Worm (Caenorhabditis elegans): Measurements from ENCODE around the gene abcf-2.

abcf-2 gene

ce11 chrIII:13462138-13462634 lies at the start of gene abcf-2, which contains the start of gene T27E9.2:
TSS of gene abcf-2 (minus strand) at chrIII:13462238.
TSS of gene T27E9.2 (minus strand) at chrIII:13462584.
- TF ChIP-seq elt-2 (tag; optimal IDR thresholded peaks at IDR 0.05) (no peak), hlh-6 (tag; optimal IDR thresholded peaks at IDR 0.05) (no peak), madf-2 (tag; optimal IDR thresholded peaks at IDR 0.05) (no peak), ceh-2 (tag; optimal IDR thresholded peaks at IDR 0.05) (no peak), pat-9 (tag; optimal IDR thresholded peaks at IDR 0.05) (no peak), ceh-34 (tag; optimal IDR thresholded peaks at IDR 0.05) (no peak), ref-2 (tag; optimal IDR thresholded peaks at IDR 0.05) (no peak), ceh-19 (GFP tag; optimal IDR thresholded peaks at IDR 0.05) (no peak), K09A11.1 (tag; optimal IDR thresholded peaks at IDR 0.05; ENCODE audit: insufficient read depth) (no peak), ceh-30 (tag; optimal IDR thresholded peaks at IDR 0.05) (no peak), ztf-16 (tag; optimal IDR thresholded peaks at IDR 0.05) (no peak), fkh-10 (GFP tag; optimal IDR thresholded peaks at IDR 0.05) (no peak), F13H6.1 (tag; optimal IDR thresholded peaks at IDR 0.05) (no peak), gmeb-2 (tag; optimal IDR thresholded peaks at IDR 0.05) (no peak)

- TF ChIP-seq sdc-2 (tag; optimal IDR thresholded peaks at IDR 0.05), result no peak
- no peak for TF ChIP-seq sox-2 (GFP tag; IDR thresholded peaks at IDR 0.05)
- TF ChIP-seq ceh-14 (tag; optimal IDR thresholded peaks at IDR 0.05), result no peak
- TF ChIP-seq ceh-9 (tag; optimal IDR thresholded peaks at IDR 0.05), result no peak
- TF ChIP-seq che-1 (tag; optimal IDR thresholded peaks at IDR 0.05), result no peak
- TF ChIP-seq hlh-13 (GFP tag; optimal IDR thresholded peaks at IDR 0.05), result no peak
- TF ChIP-seq C38D4.7 (GFP tag; optimal IDR thresholded peaks at IDR 0.05), result no peak
- TF ChIP-seq ceh-18 (tag; optimal IDR thresholded peaks at IDR 0.05), result no peak
- TF ChIP-seq npax-4 (tag; optimal IDR thresholded peaks at IDR 0.05), result no peak
- no peak for TF ChIP-seq ztf-16 (tag; optimal IDR thresholded peaks at IDR 0.05)
- TF ChIP-seq tbx-7 (tag; optimal IDR thresholded peaks at IDR 0.05), result no peak
- no peak for TF ChIP-seq nhr-232 (tag; optimal IDR thresholded peaks at IDR 0.05)
- no peak for TF ChIP-seq pros-1 (tag; optimal IDR thresholded peaks at IDR 0.05)
- TF ChIP-seq ets-4 (tag; optimal IDR thresholded peaks at IDR 0.05), result no peak
- TF ChIP-seq ttx-3 (tag; optimal IDR thresholded peaks at IDR 0.05), result no peak
- no peak for TF ChIP-seq pqm-1 (tag; optimal IDR thresholded peaks at IDR 0.05)
- no peak for TF ChIP-seq madf-2 (tag; optimal IDR thresholded peaks at IDR 0.05)
These were observed 48.7 kb upstream of the abcf-2 start for ce11 chrIII:13510753-13511152.

ce11 chrIII:13505718-13506117 lies 43.7 kb upstream of the abcf-2 start, which contains the start of gene T28A8.3:
TSS of gene T28A8.3 (plus strand) at chrIII:13506018.
- TF ChIP-seq hlh-6 (tag; optimal IDR thresholded peaks at IDR 0.05) (no peak), K09A11.1 (tag; optimal IDR thresholded peaks at IDR 0.05; ENCODE audit: insufficient read depth) (no peak), ceh-34 (tag; optimal IDR thresholded peaks at IDR 0.05) (no peak), ceh-24 (tag; optimal IDR thresholded peaks at IDR 0.05) (no peak), dve-1 (tag; optimal IDR thresholded peaks at IDR 0.05) (no peak), ahr-1 (tag; optimal IDR thresholded peaks at IDR 0.05) (no peak), pros-1 (tag; optimal IDR thresholded peaks at IDR 0.05) (no peak), madf-2 (tag; optimal IDR thresholded peaks at IDR 0.05) (no peak)

- no peak for TF ChIP-seq fkh-10 (GFP tag; optimal IDR thresholded peaks at IDR 0.05)
- TF ChIP-seq sox-4 (tag; optimal IDR thresholded peaks at IDR 0.05), result no peak
- TF ChIP-seq hlh-15 (tag; optimal IDR thresholded peaks at IDR 0.05), result no peak
- no peak for TF ChIP-seq fax-1 (tag; optimal IDR thresholded peaks at IDR 0.05)
- no peak for TF ChIP-seq tbx-2 (tag; optimal IDR thresholded peaks at IDR 0.05)
- TF ChIP-seq zip-5 (tag; optimal IDR thresholded peaks at IDR 0.05), result no peak
These were observed 41.3 kb upstream of the abcf-2 start, which contains the start of gene T28A8.4 for ce11 chrIII:13503379-13503778. TSS of gene T28A8.4 (plus strand) at chrIII:13503679.
